Fruit fly (Drosophila melanogaster) whole organism, pupa: ENCODE data around the gene CG33307.

Experiments
- CG10348 ChIP-seq: fragments of 200-800 bp; sonication (Bioruptor generic); IDR thresholded peaks from 2 replicates; pipeline ENCODE4 v1.3.6; 2022; ENCODE audit warnings: missing biosample characterization, missing genetic modification characterization
- CG12605 ChIP-seq: fragments of 200-800 bp; sonication (Bioruptor generic); IDR thresholded peaks from 2 replicates; pipeline ENCODE4 v1.3.6; 2022; ENCODE audit warnings: missing biosample characterization, missing genetic modification characterization
- CG14655 ChIP-seq: fragments of 200-800 bp; sonication (Bioruptor generic); optimal IDR thresholded peaks from 3 replicates; lab custom pipeline; 2017; ENCODE audit warnings: mild to moderate bottlenecking, missing biosample characterization, missing genetic modification reagents, missing genetic modification characterization
- CG15710 ChIP-seq: fragments of 200-800 bp; sonication (Bioruptor generic); optimal IDR thresholded peaks from 2 replicates; lab custom pipeline; 2018; ENCODE audit warnings: missing biosample characterization, mild to moderate bottlenecking, missing genetic modification characterization, moderate library complexity
- CG17806 ChIP-seq: fragments of 200-800 bp; sonication (Bioruptor generic); optimal IDR thresholded peaks from 2 replicates; lab custom pipeline; 2018; ENCODE audit warnings: missing biosample characterization, mild to moderate bottlenecking, missing genetic modification characterization, moderate library complexity
- CG34367 ChIP-seq: fragments of 200-800 bp; sonication (Bioruptor generic); optimal IDR thresholded peaks from 2 replicates; lab custom pipeline; 2018; ENCODE audit warnings: missing biosample characterization, mild to moderate bottlenecking, missing genetic modification characterization
- CG4496 ChIP-seq: fragments of 200-800 bp; sonication (Bioruptor generic); IDR thresholded peaks from 3 replicates; pipeline ENCODE4 v1.3.6; 2022; ENCODE audit warnings: missing biosample characterization, missing genetic modification characterization
- CG8301 ChIP-seq: fragments of 200-800 bp; sonication (Bioruptor generic); optimal IDR thresholded peaks from 2 replicates; lab custom pipeline; 2018; ENCODE audit warnings: missing biosample characterization, mild to moderate bottlenecking, missing genetic modification characterization
- D1 ChIP-seq: fragments of 200-800 bp; sonication (Bioruptor generic); optimal IDR thresholded peaks from 2 replicates; lab custom pipeline; 2018; ENCODE audit warnings: missing biosample characterization, mild to moderate bottlenecking, missing genetic modification characterization, moderate library complexity
- EcR ChIP-seq: fragments of 200-800 bp; sonication (Bioruptor generic); optimal IDR thresholded peaks from 3 replicates; lab custom pipeline; 2019; ENCODE audit warnings: missing biosample characterization, missing genetic modification characterization, mild to moderate bottlenecking, moderate library complexity, missing genetic modification reagents
- Ets98B ChIP-seq: fragments of 200-800 bp; sonication (Bioruptor generic); IDR thresholded peaks from 2 replicates; pipeline ENCODE4 v1.3.6; 2022; ENCODE audit warnings: missing biosample characterization, missing genetic modification characterization
- Pif1B ChIP-seq: fragments of 200-800 bp; sonication (Bioruptor generic); optimal IDR thresholded peaks from 3 replicates; lab custom pipeline; 2016; ENCODE audit warnings: missing biosample characterization, missing genetic modification characterization
- Snoo ChIP-seq: fragments of 200-800 bp; sonication (Bioruptor generic); optimal IDR thresholded peaks from 3 replicates; lab custom pipeline; 2017; ENCODE audit warnings: missing biosample characterization, mild to moderate bottlenecking, missing genetic modification characterization, inconsistent platforms
- gl ChIP-seq: fragments of 200-800 bp; sonication (Bioruptor generic); optimal IDR thresholded peaks from 2 replicates; lab custom pipeline; 2018; ENCODE audit warnings: missing biosample characterization, mild to moderate bottlenecking, missing genetic modification characterization

DNA sequence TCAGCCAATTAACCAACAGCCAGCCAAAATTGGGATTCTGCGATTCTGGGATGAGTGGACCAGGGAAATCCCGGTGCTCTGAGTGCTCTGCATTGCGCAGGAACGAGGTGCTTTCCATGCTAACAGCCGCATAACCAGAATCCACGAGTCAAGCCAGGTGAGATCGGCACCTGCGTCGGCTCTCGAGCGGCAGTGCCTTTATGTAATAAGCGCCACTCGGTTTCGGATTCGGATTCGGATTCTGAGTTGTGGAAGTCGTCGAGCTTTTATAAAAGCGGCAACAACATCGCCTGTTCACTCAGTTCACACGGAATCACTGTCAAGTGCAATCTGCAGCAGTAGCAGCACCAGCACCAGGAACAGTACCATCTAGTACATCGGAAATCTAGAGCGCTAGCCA lies 20.4 kb downstream of the CG33307 start, which contains the start of gene b:
- TF ChIP-seq CG15710 (tag; lab: Kevin White, UChicago) (no peak), Snoo (tag; lab: Kevin White, UChicago) (no peak), gl (tag; lab: Kevin White, UChicago) (no peak), CG12605 (GFP tag; lab: Robert Waterston, UW) (no peak), CG34367 (tag; lab: Kevin White, UChicago) (no peak), CG14655 (no peak), CG8301 (tag; lab: Kevin White, UChicago) (no peak), Ets98B (no peak), CG17806 (tag; lab: Kevin White, UChicago) (no peak), CG4496 (GFP tag; lab: Robert Waterston, UW) (no peak), CG10348 (GFP tag; lab: Robert Waterston, UW) (no peak), EcR (GFP tag; lab: Kevin White, UChicago) (no peak), D1 (tag; lab: Kevin White, UChicago) (no peak), Pif1B (GFP tag; lab: Kevin White, UChicago) (no peak)
